Worm (Caenorhabditis elegans) whole organism, late embryonic: ENCODE data around the gene B0244.6.

Experiments
- ama-1 ChIP-seq: fragments of 150-350 bp; optimal IDR thresholded peaks from 2 replicates; lab custom pipeline; 2014
- ets-4 ChIP-seq: sonication (generic microtip); optimal IDR thresholded peaks from 2 replicates; lab custom pipeline; 2016; ENCODE audit warnings: missing genetic modification characterization, missing compliant biosample characterization
- hlh-30 ChIP-seq: sonication (generic microtip); optimal IDR thresholded peaks from 2 replicates; lab custom pipeline; 2017; ENCODE audit warnings: antibody characterized with exemption, missing genetic modification characterization, missing compliant biosample characterization; ENCODE audit not compliant: insufficient read depth
- tbx-2 ChIP-seq: sonication (generic microtip); optimal IDR thresholded peaks from 2 replicates; lab custom pipeline; 2016; ENCODE audit warnings: missing genetic modification characterization, missing compliant biosample characterization
- unc-3 ChIP-seq, 2 experiments: fragments of 200-800 bp in 1 of 2; sonication (Bioruptor generic) in 1 of 2; sonication (generic microtip) in 1 of 2; conservative IDR thresholded peaks in 1 of 2; optimal IDR thresholded peaks in 1 of 2; 2 replicates each; pipeline versions ENCODE4 v1.3.6 to Lab custom; 2016 to 2022; ENCODE audit warnings: missing compliant biosample characterization in 2 of 2, missing genetic modification characterization in 2 of 2, missing genetic modification reagents in 1 of 2

- TF ChIP-seq unc-3 (GFP tag; conservative IDR thresholded peaks at IDR 0.05; lab: Robert Waterston, UW) (no peak), unc-3 (tag; optimal IDR thresholded peaks at IDR 0.05; lab: Kevin White, UChicago) (no peak), ets-4 (tag; lab: Kevin White, UChicago) (no peak), ama-1 (lab: Kevin White, UChicago) (no peak), tbx-2 (tag; lab: Kevin White, UChicago) (no peak), hlh-30 (tag; lab: Kevin White, UChicago) (no peak)
These were observed 3.5 kb upstream of the B0244.6 start for ce11 chrIII:5734328-5734727.
